Worm (Caenorhabditis elegans) whole organism, L4 larva: Measurements from ENCODE around the gene ani-3.

Experiments used
- D1046.2 ChIP-seq: fragments of 200-800 bp; sonication (Bioruptor generic); IDR thresholded peaks from 2 replicates; pipeline ENCODE4 v1.3.6; 2022; ENCODE audit warnings: missing genetic modification characterization, missing compliant biosample characterization
- F26F4.8 ChIP-seq: fragments of 200-800 bp; sonication (Bioruptor generic); conservative IDR thresholded peaks from 2 replicates; pipeline ENCODE4 v1.3.6; 2022; ENCODE audit warnings: missing genetic modification characterization, missing compliant biosample characterization
- F37D6.2 ChIP-seq: sonication (generic microtip); optimal IDR thresholded peaks from 2 replicates; lab custom pipeline; 2016; ENCODE audit warnings: mild to moderate bottlenecking, missing genetic modification characterization, missing compliant biosample characterization
- R02D3.7 ChIP-seq: fragments of 150-350 bp; sonication (generic microtip); optimal IDR thresholded peaks from 3 replicates; lab custom pipeline; 2014; ENCODE audit warnings: missing biosample characterization, missing genetic modification characterization
- T20F7.1 ChIP-seq: fragments of 200-800 bp; sonication (Bioruptor generic); optimal IDR thresholded peaks from 2 replicates; lab custom pipeline; 2018; ENCODE audit warnings: mild to moderate bottlenecking, missing genetic modification characterization, missing compliant biosample characterization
- T26A8.4 ChIP-seq: fragments of 200-800 bp; sonication (Bioruptor generic); IDR thresholded peaks from 2 replicates; pipeline ENCODE4 v1.3.6; 2022; ENCODE audit warnings: missing genetic modification characterization, missing compliant biosample characterization
- Y75B8A.6 ChIP-seq: fragments of 200-800 bp; sonication (Bioruptor generic); IDR thresholded peaks from 2 replicates; pipeline ENCODE4 v1.3.6; 2022; ENCODE audit warnings: missing genetic modification reagents, missing genetic modification characterization, missing compliant biosample characterization
- aha-1 ChIP-seq: fragments of 150-350 bp; peaks from one replicate; lab custom pipeline; 2014; ENCODE audit warnings: missing biosample characterization, missing genetic modification characterization
- aly-2 ChIP-seq: sonication (generic microtip); optimal IDR thresholded peaks from 2 replicates; lab custom pipeline; 2018; ENCODE audit warnings: missing biosample characterization, missing genetic modification characterization
- arid-1 ChIP-seq: fragments of 200-800 bp; sonication (Bioruptor generic); conservative IDR thresholded peaks from 2 replicates; pipeline ENCODE4 v1.3.6; 2022; ENCODE audit warnings: missing genetic modification reagents, missing genetic modification characterization, missing compliant biosample characterization
- attf-4 ChIP-seq: sonication (generic microtip); optimal IDR thresholded peaks from 3 replicates; lab custom pipeline; 2017; ENCODE audit warnings: missing biosample characterization, missing genetic modification characterization
- ceh-20 ChIP-seq: fragments of 200-800 bp; sonication (Bioruptor generic); IDR thresholded peaks from 2 replicates; pipeline ENCODE4 v1.3.6; 2022; ENCODE audit warnings: missing genetic modification reagents, missing genetic modification characterization, missing compliant biosample characterization
- ceh-28 ChIP-seq: fragments of 150-350 bp; optimal IDR thresholded peaks from 2 replicates; lab custom pipeline; 2014; ENCODE audit warnings: missing biosample characterization, missing genetic modification reagents, missing genetic modification characterization
- ces-1 ChIP-seq: fragments of 150-350 bp; sonication (generic microtip); optimal IDR thresholded peaks from 4 replicates; lab custom pipeline; 2014; ENCODE audit warnings: missing biosample characterization, missing genetic modification reagents, missing genetic modification characterization
- dmd-6 ChIP-seq: fragments of 200-800 bp; sonication (Bioruptor generic); IDR thresholded peaks from 2 replicates; pipeline ENCODE4 v1.3.6; 2022; ENCODE audit warnings: missing genetic modification reagents, missing genetic modification characterization, missing compliant biosample characterization
- duxl-1 ChIP-seq: sonication (generic microtip); optimal IDR thresholded peaks from 2 replicates; lab custom pipeline; 2016; ENCODE audit warnings: mild to moderate bottlenecking, missing genetic modification characterization, moderate library complexity, missing compliant biosample characterization; ENCODE audit not compliant: poor library complexity
- fos-1 ChIP-seq: fragments of 150-350 bp; optimal IDR thresholded peaks from 2 replicates; lab custom pipeline; 2014; ENCODE audit warnings: missing biosample characterization, missing genetic modification characterization
- gei-8 ChIP-seq: fragments of 200-800 bp; sonication (Bioruptor generic); optimal IDR thresholded peaks from 2 replicates; lab custom pipeline; 2018; ENCODE audit warnings: mild to moderate bottlenecking, missing genetic modification characterization, missing compliant biosample characterization
- lin-1 ChIP-seq: fragments of 200-800 bp; sonication (Bioruptor generic); IDR thresholded peaks from 2 replicates; pipeline ENCODE4 v1.3.6; 2022; ENCODE audit warnings: missing genetic modification reagents, missing genetic modification characterization, missing compliant biosample characterization
- lin-38 ChIP-seq: fragments of 200-800 bp; sonication (Bioruptor generic); IDR thresholded peaks from 2 replicates; pipeline ENCODE4 v1.3.6; 2022; ENCODE audit warnings: missing genetic modification reagents, missing genetic modification characterization, missing compliant biosample characterization
- lsy-2 ChIP-seq, 2 experiments: fragments of 150-350 bp in 1 of 2; sonication (generic microtip) in 1 of 2; optimal IDR thresholded peaks; 2 replicates each; lab custom pipeline; 2014 to 2017; ENCODE audit warnings: missing biosample characterization in 2 of 2, missing genetic modification characterization in 2 of 2
- mdt-29 ChIP-seq: fragments of 200-800 bp; sonication (Bioruptor generic); IDR thresholded peaks from 2 replicates; pipeline ENCODE4 v1.3.6; 2022; ENCODE audit warnings: missing genetic modification reagents, missing genetic modification characterization, missing compliant biosample characterization
- mep-1 ChIP-seq: fragments of 150-350 bp; sonication (generic microtip); optimal IDR thresholded peaks from 3 replicates; lab custom pipeline; 2014; ENCODE audit warnings: missing biosample characterization, missing genetic modification characterization
- mes-2 ChIP-seq: sonication (generic microtip); optimal IDR thresholded peaks from 2 replicates; lab custom pipeline; 2016; ENCODE audit warnings: missing genotype, mild to moderate bottlenecking, missing genetic modification characterization, missing compliant biosample characterization; ENCODE audit not compliant: poor library complexity, severe bottlenecking
- mxl-2 ChIP-seq: fragments of 200-800 bp; sonication (Bioruptor generic); conservative IDR thresholded peaks from 2 replicates; pipeline ENCODE4 v1.3.6; 2022; ENCODE audit warnings: missing genetic modification reagents, missing genetic modification characterization, missing compliant biosample characterization
- nhr-10 ChIP-seq: fragments of 150-350 bp; optimal IDR thresholded peaks from 2 replicates; lab custom pipeline; 2014; ENCODE audit warnings: missing biosample characterization, missing genetic modification characterization
- nhr-237 ChIP-seq: sonication (generic microtip); optimal IDR thresholded peaks from 2 replicates; lab custom pipeline; 2017; ENCODE audit warnings: missing biosample characterization, missing genetic modification characterization
- nhr-6 ChIP-seq: fragments of 150-350 bp; optimal IDR thresholded peaks from 2 replicates; lab custom pipeline; 2014; ENCODE audit warnings: missing biosample characterization, missing genetic modification characterization
- nhr-76 ChIP-seq: fragments of 150-350 bp; optimal IDR thresholded peaks from 2 replicates; lab custom pipeline; 2014; ENCODE audit warnings: missing biosample characterization, missing genetic modification characterization
- pqm-1 ChIP-seq: sonication (generic microtip); optimal IDR thresholded peaks from 2 replicates; lab custom pipeline; 2017; ENCODE audit warnings: missing biosample characterization, missing genetic modification characterization
- rbr-2 ChIP-seq: sonication (generic microtip); optimal IDR thresholded peaks from 2 replicates; lab custom pipeline; 2016; ENCODE audit warnings: missing genotype, missing genetic modification characterization, missing compliant biosample characterization
- saeg-2 ChIP-seq: fragments of 200-800 bp; sonication (Bioruptor generic); IDR thresholded peaks from 2 replicates; pipeline ENCODE4 v1.3.6; 2022; ENCODE audit warnings: missing genetic modification reagents, missing genetic modification characterization, missing compliant biosample characterization
- spr-3 ChIP-seq: fragments of 200-800 bp; sonication (Bioruptor generic); optimal IDR thresholded peaks from 2 replicates; lab custom pipeline; 2018; ENCODE audit warnings: mild to moderate bottlenecking, missing genetic modification characterization, missing compliant biosample characterization
- unc-62 ChIP-seq, 3 experiments: fragments of 150-350 bp in 1 of 3; sonication (generic microtip); optimal IDR thresholded peaks in 2 of 3; peaks in 1 of 3; 1 replicate in 1 of 3; 2 replicates in 2 of 3; lab custom pipeline; 2014 to 2017; ENCODE audit warnings: missing biosample characterization in 3 of 3, missing genetic modification characterization in 3 of 3, missing genetic modification reagents in 3 of 3, missing genotype in 1 of 3
- zag-1 ChIP-seq: fragments of 150-350 bp; optimal IDR thresholded peaks from 2 replicates; lab custom pipeline; 2014; ENCODE audit warnings: missing biosample characterization, missing genetic modification characterization
- zfp-2 ChIP-seq: sonication (generic microtip); optimal IDR thresholded peaks from 2 replicates; lab custom pipeline; 2016; ENCODE audit warnings: mild to moderate bottlenecking, missing genetic modification characterization, missing compliant biosample characterization
- ztf-7 ChIP-seq: fragments of 150-350 bp; optimal IDR thresholded peaks from 2 replicates; lab custom pipeline; 2014; ENCODE audit warnings: missing biosample characterization, missing genetic modification characterization

The ani-3 gene

ce11 chrV:19672357-19672756 lies 25.2 kb upstream of the ani-3 start (continued):
- TF ChIP-seq dmd-6: peak; percentile 64; the same call in 1 of the 2 replicates
- TF ChIP-seq zag-1 (tag; lab: Kevin White, UChicago): no peak

ce11 chrV:19673298-19673903 lies 24.1 kb upstream of the ani-3 start:
- TF ChIP-seq mes-2 (tag; lab: Kevin White, UChicago): peak; percentile 11
- TF ChIP-seq unc-62 (GFP tag; optimal IDR thresholded peaks at IDR 0.05 in 1 of 2; lab: Kevin White, UChicago): peak in 1 of 2 experiments; percentile 72
- TF ChIP-seq unc-62 (tag; optimal IDR thresholded peaks at IDR 0.05; lab: Kevin White, UChicago): no peak
- TF ChIP-seq F26F4.8 (GFP tag; lab: Robert Waterston, UW): no peak
- peak; percentile 32 for TF ChIP-seq pqm-1

- no peak for TF ChIP-seq F26F4.8 (GFP tag; lab: Robert Waterston, UW)
- no peak for TF ChIP-seq gei-8 (GFP tag; lab: Kevin White, UChicago)
- TF ChIP-seq zfp-2 (tag; lab: Kevin White, UChicago): no peak
- TF ChIP-seq attf-4 (tag; lab: Kevin White, UChicago): no peak
- TF ChIP-seq lin-38 (GFP tag; lab: Robert Waterston, UW): no peak
- no peak for TF ChIP-seq mdt-29
- no peak for TF ChIP-seq mep-1 (tag; lab: Kevin White, UChicago)
- no peak for TF ChIP-seq T26A8.4 (GFP tag; lab: Robert Waterston, UW)
- no peak for TF ChIP-seq lin-1 (GFP tag; lab: Robert Waterston, UW)
- TF ChIP-seq T20F7.1: no peak
- no peak for TF ChIP-seq ztf-7 (tag; lab: Kevin White, UChicago)
- TF ChIP-seq mxl-2 (GFP tag; lab: Robert Waterston, UW): no peak
- no peak for TF ChIP-seq ces-1 (GFP tag; lab: Kevin White, UChicago)
- TF ChIP-seq F37D6.2 (tag; lab: Kevin White, UChicago): no peak
- no peak for TF ChIP-seq Y75B8A.6 (GFP tag; lab: Robert Waterston, UW)
- no peak for TF ChIP-seq dmd-6
- TF ChIP-seq D1046.2 (GFP tag; lab: Robert Waterston, UW): no peak
- no peak for TF ChIP-seq aha-1 (tag; lab: Kevin White, UChicago)
- no peak for TF ChIP-seq R02D3.7 (tag; lab: Kevin White, UChicago)
- no peak for TF ChIP-seq saeg-2 (GFP tag; lab: Robert Waterston, UW)
Measured at ce11 chrV:19674543-19674942, 23.0 kb upstream of the ani-3 start, which contains the start of gene mrp-7. Gene mrp-7, plus strand, starts transcription at chrV:19674843.

- TF ChIP-seq ceh-28 (tag; lab: Kevin White, UChicago): peak; percentile 88
- no peak for TF ChIP-seq gei-8 (GFP tag; lab: Kevin White, UChicago)
- TF ChIP-seq ceh-20 (GFP tag; lab: Robert Waterston, UW): no peak
- TF ChIP-seq rbr-2 (tag; lab: Kevin White, UChicago): no peak
- no peak for TF ChIP-seq mdt-29
Measured at ce11 chrV:19691271-19691886, 6.2 kb upstream of the ani-3 start.

DNA sequence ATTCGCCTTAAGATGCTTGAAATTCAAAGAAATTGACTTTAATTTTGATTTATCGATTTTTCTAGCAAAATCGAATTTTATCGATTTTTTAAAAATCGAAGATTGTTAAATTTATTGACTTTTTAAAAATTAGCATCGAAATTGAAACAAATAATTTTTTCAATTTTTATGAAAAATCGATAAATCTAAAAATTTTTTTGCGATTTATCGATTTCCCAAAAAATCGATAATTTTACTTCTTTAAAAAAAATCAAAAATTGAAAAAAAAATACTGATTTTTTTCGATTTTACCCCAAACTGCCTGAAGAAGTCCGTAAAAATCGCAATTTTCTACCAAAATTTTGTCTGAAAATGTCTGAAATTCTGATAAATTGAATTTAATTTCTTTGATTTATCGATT lies 5.6 kb upstream of the ani-3 start:
- peak; percentile 74 for TF ChIP-seq ceh-28 (tag; lab: Kevin White, UChicago)
- no peak for TF ChIP-seq nhr-10 (tag; lab: Kevin White, UChicago)

ce11 chrV:19708849-19709248 lies 11.3 kb downstream of the ani-3 start, which contains the start of gene srv-3:
Gene srv-3, minus strand, starts transcription at chrV:19708949.
- TF ChIP-seq spr-3 (GFP tag; lab: Kevin White, UChicago) (no peak), fos-1 (no peak), lsy-2 (tag; optimal IDR thresholded peaks at IDR 0.05; lab: Kevin White, UChicago) (no peak), nhr-76 (no peak), aly-2 (tag; lab: Kevin White, UChicago) (no peak), duxl-1 (tag; lab: Kevin White, UChicago) (no peak), nhr-237 (no peak), nhr-6 (no peak), arid-1 (GFP tag; lab: Robert Waterston, UW) (no peak)
